Fruit fly (Drosophila melanogaster) whole organism, embryonic: Measurements from ENCODE around the gene CG11052.

Experiments used
- Abd-B ChIP-seq: fragments of 200-800 bp; sonication (Bioruptor generic); optimal IDR thresholded peaks from 2 replicates; lab custom pipeline; 2018; ENCODE audit warnings: missing biosample characterization, mild to moderate bottlenecking, missing genetic modification characterization, moderate library complexity
- CG10431 ChIP-seq: fragments of 200-800 bp; sonication (Bioruptor generic); optimal IDR thresholded peaks from 3 replicates; lab custom pipeline; 2018; ENCODE audit warnings: missing biosample characterization, mild to moderate bottlenecking, missing genetic modification characterization
- CG10543 ChIP-seq: fragments of 200-800 bp; sonication (Bioruptor generic); optimal IDR thresholded peaks from 3 replicates; lab custom pipeline; 2017; ENCODE audit warnings: missing biosample characterization, mild to moderate bottlenecking, missing genetic modification characterization, moderate library complexity
- CG10565 ChIP-seq: fragments of 200-800 bp; sonication (Bioruptor generic); optimal IDR thresholded peaks from 3 replicates; lab custom pipeline; 2016; ENCODE audit warnings: missing biosample characterization, mild to moderate bottlenecking, missing genetic modification characterization
- CG11093 ChIP-seq: fragments of 200-800 bp; sonication (Bioruptor generic); IDR thresholded peaks from 3 replicates; pipeline ENCODE4 v1.3.6; 2022; ENCODE audit warnings: missing biosample characterization, missing genetic modification characterization
- CG12391 ChIP-seq: fragments of 200-800 bp; sonication (Bioruptor generic); optimal IDR thresholded peaks from 3 replicates; lab custom pipeline; 2018; ENCODE audit warnings: missing biosample characterization, mild to moderate bottlenecking, missing genetic modification characterization, moderate library complexity
- CG12659 ChIP-seq: fragments of 200-800 bp; sonication (Bioruptor generic); optimal IDR thresholded peaks from 3 replicates; lab custom pipeline; 2017; ENCODE audit warnings: mild to moderate bottlenecking, missing biosample characterization, missing genetic modification reagents, missing genetic modification characterization
- CG13894 ChIP-seq: fragments of 200-800 bp; sonication (Bioruptor generic); optimal IDR thresholded peaks from 3 replicates; lab custom pipeline; 2018; ENCODE audit warnings: missing biosample characterization, mild to moderate bottlenecking, missing genetic modification characterization, moderate library complexity
- CG15696 ChIP-seq: fragments of 200-800 bp; sonication (Bioruptor generic); optimal IDR thresholded peaks from 2 replicates; lab custom pipeline; 2019; ENCODE audit warnings: missing biosample characterization, mild to moderate bottlenecking, missing genetic modification characterization, moderate library complexity
- CG17385 ChIP-seq: fragments of 200-800 bp; sonication (Bioruptor generic); optimal IDR thresholded peaks from 3 replicates; lab custom pipeline; 2018; ENCODE audit warnings: missing biosample characterization, mild to moderate bottlenecking, missing genetic modification characterization
- CG2875 ChIP-seq: fragments of 200-800 bp; sonication (Bioruptor generic); optimal IDR thresholded peaks from 2 replicates; lab custom pipeline; 2017; ENCODE audit warnings: missing biosample characterization, mild to moderate bottlenecking, missing genetic modification characterization, missing genetic modification reagents
- CG33213 ChIP-seq: fragments of 200-800 bp; sonication (Bioruptor generic); optimal IDR thresholded peaks from 3 replicates; lab custom pipeline; 2016; ENCODE audit warnings: missing biosample characterization, missing genetic modification characterization
- CG42726 ChIP-seq: fragments of 200-800 bp; sonication (Bioruptor generic); IDR thresholded peaks from 2 replicates; pipeline ENCODE4 v1.3.6; 2022; ENCODE audit warnings: missing biosample characterization, missing genetic modification characterization; ENCODE audit not compliant: partially characterized antibody
- CG4424 ChIP-seq: fragments of 200-800 bp; sonication (Bioruptor generic); optimal IDR thresholded peaks from 3 replicates; lab custom pipeline; 2016; ENCODE audit warnings: missing biosample characterization, missing genetic modification characterization
- CG4617 ChIP-seq: fragments of 200-800 bp; sonication (Bioruptor generic); optimal IDR thresholded peaks from 3 replicates; lab custom pipeline; 2016; ENCODE audit warnings: missing biosample characterization, missing genetic modification characterization, borderline replicate concordance
- CG8944 ChIP-seq: fragments of 200-800 bp; sonication (Bioruptor generic); optimal IDR thresholded peaks from 3 replicates; lab custom pipeline; 2016; ENCODE audit warnings: missing biosample characterization, missing genetic modification characterization
- CG9437 ChIP-seq: fragments of 200-800 bp; sonication (Bioruptor generic); optimal IDR thresholded peaks from 2 replicates; lab custom pipeline; 2018; ENCODE audit warnings: missing biosample characterization, mild to moderate bottlenecking, missing genetic modification characterization
- CG9797 ChIP-seq: fragments of 200-800 bp; sonication (Bioruptor generic); optimal IDR thresholded peaks from 3 replicates; lab custom pipeline; 2018; ENCODE audit warnings: missing biosample characterization, mild to moderate bottlenecking, missing genetic modification characterization
- CHES-1-like ChIP-seq: fragments of 200-800 bp; sonication (Bioruptor generic); optimal IDR thresholded peaks from 2 replicates; lab custom pipeline; 2016; ENCODE audit warnings: missing biosample characterization, missing genetic modification characterization
- D19A ChIP-seq: fragments of 200-800 bp; optimal IDR thresholded peaks from 3 replicates; lab custom pipeline; 2019; ENCODE audit warnings: missing biosample characterization, mild to moderate bottlenecking, missing genetic modification characterization, moderate library complexity
- Dp ChIP-seq: fragments of 200-800 bp; sonication (Bioruptor generic); optimal IDR thresholded peaks from 2 replicates; lab custom pipeline; 2018; ENCODE audit warnings: missing biosample characterization, mild to moderate bottlenecking, missing genetic modification characterization, moderate library complexity
- E2f2 ChIP-seq: fragments of 200-800 bp; sonication (Bioruptor generic); IDR thresholded peaks from 2 replicates; pipeline ENCODE4 v1.3.6; 2022; ENCODE audit warnings: missing biosample characterization, missing genetic modification characterization
- Ets97D ChIP-seq: fragments of 200-800 bp; sonication (Bioruptor generic); optimal IDR thresholded peaks from 3 replicates; lab custom pipeline; 2016; ENCODE audit warnings: missing biosample characterization, missing genetic modification characterization
- Hr39 ChIP-seq: fragments of >200 bp; optimal IDR thresholded peaks from 2 replicates; lab custom pipeline; 2017
- Myb ChIP-seq: fragments of 200-800 bp; sonication (Bioruptor generic); optimal IDR thresholded peaks from 2 replicates; lab custom pipeline; 2016; ENCODE audit warnings: missing biosample characterization, missing genetic modification characterization
- Sin3A ChIP-seq: fragments of >200 bp; optimal IDR thresholded peaks from 2 replicates; lab custom pipeline; 2018
- abd-A ChIP-seq: fragments of 200-800 bp; sonication (Bioruptor generic); optimal IDR thresholded peaks from 3 replicates; lab custom pipeline; 2019; ENCODE audit warnings: missing biosample characterization, mild to moderate bottlenecking, missing genetic modification characterization, moderate library complexity
- ac ChIP-seq: fragments of 200-800 bp; sonication (Bioruptor generic); optimal IDR thresholded peaks from 3 replicates; lab custom pipeline; 2017; ENCODE audit warnings: missing biosample characterization, mild to moderate bottlenecking, missing genetic modification characterization
- amos ChIP-seq: fragments of 200-800 bp; sonication (Bioruptor generic); IDR thresholded peaks from 2 replicates; pipeline ENCODE4 v1.3.6; 2022; ENCODE audit warnings: missing biosample characterization, missing genetic modification characterization; ENCODE audit not compliant: partially characterized antibody
- bcd ChIP-seq: fragments of 200-800 bp; sonication (Bioruptor generic); optimal IDR thresholded peaks from 2 replicates; lab custom pipeline; 2017; ENCODE audit warnings: missing biosample characterization, mild to moderate bottlenecking, missing genetic modification characterization
- bowl ChIP-seq: fragments of 200-800 bp; sonication (Bioruptor generic); IDR thresholded peaks from 2 replicates; pipeline ENCODE4 v1.3.6; 2022; ENCODE audit warnings: missing biosample characterization, missing genetic modification characterization
- disco-r ChIP-seq: fragments of 200-800 bp; sonication (Bioruptor generic); optimal IDR thresholded peaks from 2 replicates; lab custom pipeline; 2016; ENCODE audit warnings: missing biosample characterization, missing genetic modification characterization
- gsb ChIP-seq: fragments of 200-800 bp; sonication (Bioruptor generic); IDR thresholded peaks from 2 replicates; pipeline ENCODE4 v1.3.6; 2022; ENCODE audit warnings: missing biosample characterization, missing genetic modification characterization
- hkb ChIP-seq, 2 experiments: fragments of 200-800 bp in 1 of 2; fragments of >200 bp in 1 of 2; sonication (Bioruptor generic) in 1 of 2; IDR thresholded peaks in 1 of 2; optimal IDR thresholded peaks in 1 of 2; 2 replicates each; pipeline versions ENCODE4 v1.3.6 to Lab custom; 2017 to 2022; ENCODE audit warnings: missing biosample characterization in 1 of 2, missing genetic modification characterization in 1 of 2
- insv ChIP-seq, 2 experiments: fragments of 200-800 bp; sonication (Bioruptor generic); optimal IDR thresholded peaks; 3 replicates each; lab custom pipeline; 2016 to 2018; ENCODE audit warnings: missing biosample characterization in 2 of 2, missing genetic modification characterization in 2 of 2
- inv ChIP-seq: fragments of 200-800 bp; sonication (Bioruptor generic); IDR thresholded peaks from 2 replicates; pipeline ENCODE4 v1.3.6; 2022; ENCODE audit warnings: missing biosample characterization, missing genetic modification characterization; ENCODE audit not compliant: partially characterized antibody
- kah ChIP-seq: fragments of 200-800 bp; sonication (Bioruptor generic); optimal IDR thresholded peaks from 2 replicates; lab custom pipeline; 2018; ENCODE audit warnings: missing biosample characterization, mild to moderate bottlenecking, missing genetic modification characterization
- knrl ChIP-seq: fragments of 200-800 bp; sonication (Bioruptor generic); IDR thresholded peaks from 3 replicates; pipeline ENCODE4 v1.3.6; 2022; ENCODE audit warnings: missing biosample characterization, missing genetic modification characterization; ENCODE audit not compliant: partially characterized antibody
- lilli ChIP-seq: fragments of 200-800 bp; sonication (Bioruptor generic); optimal IDR thresholded peaks from 3 replicates; lab custom pipeline; 2016; ENCODE audit warnings: missing biosample characterization, missing genetic modification characterization
- mirr ChIP-seq: fragments of 200-800 bp; sonication (Bioruptor generic); optimal IDR thresholded peaks from 3 replicates; lab custom pipeline; 2018; ENCODE audit warnings: missing biosample characterization, mild to moderate bottlenecking, missing genetic modification characterization
- pb ChIP-seq: fragments of 200-800 bp; sonication (Bioruptor generic); optimal IDR thresholded peaks from 3 replicates; lab custom pipeline; 2016; ENCODE audit warnings: missing biosample characterization, missing genetic modification characterization
- pho ChIP-seq: fragments of 200-800 bp; sonication (Bioruptor generic); optimal IDR thresholded peaks from 2 replicates; lab custom pipeline; 2016; ENCODE audit warnings: missing biosample characterization, missing genetic modification characterization
- pum ChIP-seq: fragments of 200-800 bp; sonication (Bioruptor generic); optimal IDR thresholded peaks from 2 replicates; lab custom pipeline; 2016; ENCODE audit warnings: missing biosample characterization, missing genetic modification characterization
- scrt ChIP-seq: fragments of 200-800 bp; sonication (Bioruptor generic); optimal IDR thresholded peaks from 2 replicates; lab custom pipeline; 2018; ENCODE audit warnings: missing biosample characterization, mild to moderate bottlenecking, missing genetic modification characterization, moderate library complexity
- ssp ChIP-seq: fragments of 200-800 bp; sonication (Bioruptor generic); IDR thresholded peaks from 2 replicates; pipeline ENCODE4 v1.3.6; 2022; ENCODE audit warnings: missing biosample characterization, missing genetic modification characterization
- twi ChIP-seq: fragments of 200-800 bp; optimal IDR thresholded peaks from 2 replicates; lab custom pipeline; 2019; ENCODE audit warnings: missing biosample characterization, mild to moderate bottlenecking, missing genetic modification characterization, moderate library complexity
- vvl ChIP-seq: fragments of 200-800 bp; sonication (Bioruptor generic); IDR thresholded peaks from 2 replicates; pipeline ENCODE4 v1.3.6; 2022; ENCODE audit warnings: missing biosample characterization, missing genetic modification characterization
- zen2 ChIP-seq: fragments of 200-800 bp; sonication (Bioruptor generic); IDR thresholded peaks from 3 replicates; pipeline ENCODE4 v1.3.6; 2022; ENCODE audit warnings: missing biosample characterization, missing genetic modification characterization; ENCODE audit not compliant: partially characterized antibody

The CG11052 gene

DNA sequence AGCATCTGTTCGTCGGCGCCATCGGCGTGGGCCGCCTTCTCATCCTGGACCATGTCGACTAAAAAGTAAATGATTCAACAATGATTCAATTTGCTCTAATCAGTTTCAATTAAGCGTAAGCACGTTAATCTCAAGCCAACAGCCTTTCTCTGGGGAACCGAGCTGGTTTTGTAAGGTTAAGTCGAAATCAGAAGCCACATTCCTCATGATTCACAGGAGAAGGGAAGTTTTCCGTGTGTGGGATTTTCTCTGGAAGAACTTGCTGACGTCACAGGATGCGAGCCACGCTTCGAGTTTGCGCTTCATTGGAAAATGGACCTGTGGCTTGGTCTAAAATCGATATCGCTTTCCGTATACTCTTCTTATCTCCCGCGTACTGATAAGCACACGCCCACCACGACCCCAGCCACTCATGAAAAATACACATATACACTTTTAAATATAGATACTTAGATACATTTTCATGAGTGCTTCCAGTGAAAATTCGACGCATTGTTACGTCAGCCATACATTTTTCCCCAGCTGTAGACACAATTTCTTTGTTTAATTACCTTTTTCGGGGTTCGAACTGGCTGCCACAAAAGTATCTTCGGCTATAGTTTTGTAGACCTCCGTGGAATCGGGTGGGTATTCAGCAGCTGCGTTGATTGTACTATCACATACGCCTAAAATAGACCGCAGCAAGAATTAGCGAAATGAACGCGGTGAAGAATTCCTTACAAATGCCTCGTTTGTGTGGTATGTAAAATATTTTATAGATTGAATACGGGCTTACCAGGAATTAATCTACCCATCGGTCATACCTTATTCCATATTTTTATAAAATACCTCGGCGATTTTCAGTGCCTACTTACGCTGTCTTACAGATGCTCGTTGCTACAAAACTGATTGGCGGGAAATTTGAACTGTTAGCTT lies 31.8 kb downstream of the CG11052 start (continued):
- TF ChIP-seq E2f2 (peak; percentile 100), CG4617 (peak; percentile 41), CG12391 (peak; percentile 25), twi (tag; lab: Kevin White, UChicago) (peak; percentile 29), mirr (GFP tag; lab: Kevin White, UChicago) (peak; percentile 41), pum (GFP tag; lab: Kevin White, UChicago) (no peak), gsb (GFP tag; lab: Robert Waterston, UW) (no peak), pb (peak; percentile 3), Abd-B (GFP tag; lab: Kevin White, UChicago) (peak; percentile 29), Ets97D (peak; percentile 43), CG10565 (GFP tag; lab: Kevin White, UChicago) (no peak), bowl (GFP tag; lab: Robert Waterston, UW) (no peak), hkb (optimal IDR thresholded peaks at IDR 0.05; lab: Kevin White, UChicago) (peak; percentile 41), hkb (GFP tag; IDR thresholded peaks at IDR 0.05; lab: Robert Waterston, UW) (no peak), ac (GFP tag; lab: Kevin White, UChicago) (no peak), CG9797 (GFP tag; lab: Kevin White, UChicago) (peak; percentile 98), bcd (GFP tag; lab: Kevin White, UChicago) (peak; percentile 75), CG17385 (GFP tag; lab: Kevin White, UChicago) (peak; percentile 33), ssp (GFP tag; lab: Robert Waterston, UW) (peak; percentile 76), knrl (peak; percentile 46; the same call in 1 of the 3 replicates), amos (GFP tag; lab: Robert Waterston, UW) (peak; percentile 42; the same call in 1 of the 2 replicates), CG10543 (GFP tag; lab: Kevin White, UChicago) (peak; percentile 72), CG4424 (GFP tag; lab: Kevin White, UChicago) (peak; percentile 3), inv (GFP tag; lab: Robert Waterston, UW) (no peak), CG8944 (GFP tag; lab: Kevin White, UChicago) (no peak), D19A (tag; lab: Kevin White, UChicago) (peak; percentile 85), CG42726 (GFP tag; lab: Robert Waterston, UW) (peak; percentile 53), CHES-1-like (peak; percentile 9), kah (no peak), CG2875 (GFP tag; lab: Kevin White, UChicago) (peak; percentile 36), Hr39 (lab: Kevin White, UChicago) (no peak), Sin3A (lab: Kevin White, UChicago) (peak; percentile 27), zen2 (no peak), CG13894 (tag; lab: Kevin White, UChicago) (peak; percentile 86), scrt (GFP tag; lab: Kevin White, UChicago) (peak; percentile 65), disco-r (no peak), Myb (peak; percentile 54), abd-A (tag; lab: Kevin White, UChicago) (peak; percentile 89), lilli (GFP tag; lab: Kevin White, UChicago) (peak; percentile 43), CG33213 (GFP tag; lab: Kevin White, UChicago) (peak; percentile 69), vvl (GFP tag; lab: Robert Waterston, UW) (0 out of 2 replicates have a peak, but pooled peaks have one; percentile 47), CG10431 (GFP tag; lab: Kevin White, UChicago) (no peak), pho (GFP tag; lab: Kevin White, UChicago) (peak; percentile 20), CG15696 (no peak), CG12659 (GFP tag; lab: Kevin White, UChicago) (peak; percentile 84), Dp (GFP tag; lab: Kevin White, UChicago) (peak; percentile 100), insv (GFP tag; optimal IDR thresholded peaks at IDR 0.05; lab: Kevin White, UChicago) (peak in 1 of 2 experiments; percentile 31), CG11093 (GFP tag; lab: Robert Waterston, UW) (no peak), CG9437 (GFP tag; lab: Kevin White, UChicago) (peak; percentile 3)
